Fruit fly (Drosophila melanogaster) whole organism, larva: Measurements from ENCODE around the gene CG5937.

Experiments used
- noc ChIP-seq: fragments of 200-800 bp; sonication (Bioruptor generic); optimal IDR thresholded peaks from 3 replicates; lab custom pipeline; 2019; ENCODE audit warnings: missing biosample characterization, mild to moderate bottlenecking, missing genetic modification characterization, moderate library complexity

Gene CG5937

DNA sequence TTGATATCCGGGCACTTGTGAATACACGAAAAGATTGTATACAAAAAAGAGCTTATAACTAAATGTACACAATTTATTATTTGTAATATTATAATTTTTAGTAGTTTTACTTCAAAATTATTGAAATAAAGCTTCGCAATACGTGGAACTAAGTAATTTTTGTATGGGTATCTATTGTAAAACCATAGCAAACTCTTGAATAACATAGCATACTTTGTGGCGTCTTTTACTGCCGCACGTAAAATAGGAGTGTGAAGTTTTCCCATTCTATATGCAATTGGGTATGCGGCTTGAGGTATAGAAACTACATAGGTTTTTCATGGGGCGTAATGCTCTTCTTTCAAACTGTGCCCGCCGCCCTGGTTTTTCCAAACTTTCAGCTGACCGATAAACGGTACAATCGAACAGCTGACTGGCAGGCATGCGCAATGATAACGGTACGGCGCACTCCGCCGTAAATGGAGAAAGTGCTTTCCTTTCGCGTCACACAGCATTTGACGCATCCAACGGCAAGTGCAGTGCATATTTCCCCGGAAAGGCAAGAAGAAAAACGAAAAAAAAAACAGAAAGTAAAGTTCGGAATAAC is at the start of gene CG5937:
Gene CG5937, plus strand, starts transcription at position 575 of the 586 bp plus-strand sequence.
- no peak for TF ChIP-seq noc (tag; lab: Kevin White, UChicago)

DNA sequence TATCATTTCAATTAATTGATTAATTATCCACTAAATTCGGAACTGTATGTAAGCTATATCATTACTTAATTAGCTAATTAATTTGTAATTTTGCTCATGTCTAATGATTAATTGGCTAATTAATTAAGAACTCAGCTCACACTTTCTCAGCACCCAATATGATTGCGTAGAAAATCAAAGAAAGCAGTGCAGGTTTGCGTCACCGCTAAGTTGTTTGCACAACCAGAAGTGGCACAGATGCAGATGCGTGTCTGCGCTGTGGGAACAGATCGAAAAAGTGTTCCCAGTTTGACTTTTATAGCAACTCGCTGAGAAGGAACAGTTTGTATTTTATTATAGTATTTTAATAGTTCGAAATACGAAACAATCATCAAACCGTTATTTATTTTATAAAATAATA is 47.7 kb upstream of the CG5937 start:
- TF ChIP-seq noc (tag; lab: Kevin White, UChicago), result no peak

DNA sequence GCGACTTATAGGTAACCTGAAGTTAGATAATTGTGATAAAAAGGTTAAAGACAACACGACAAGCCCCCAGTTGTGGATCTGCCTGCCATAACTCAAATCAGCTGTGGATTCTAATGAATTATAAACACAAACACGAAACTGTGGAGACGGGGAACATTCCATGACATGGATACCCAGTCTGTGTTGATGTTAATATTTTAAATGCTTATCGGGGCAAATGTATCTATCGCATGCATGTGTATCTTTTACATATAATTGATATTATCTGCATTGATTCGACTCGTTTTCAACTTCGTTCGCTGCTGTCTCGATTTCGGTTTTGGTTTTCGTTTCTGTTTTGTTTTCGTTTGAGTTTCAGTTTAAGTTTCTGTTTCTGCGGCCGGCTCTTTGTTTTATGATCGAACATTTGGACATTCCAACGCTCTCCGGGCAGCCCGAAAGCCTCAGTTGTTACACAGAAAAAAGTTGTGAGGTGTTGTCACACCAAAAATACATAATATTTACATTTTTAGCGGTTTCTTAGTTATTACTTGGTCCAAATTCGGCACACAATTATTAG is 47.0 kb upstream of the CG5937 start:
- TF ChIP-seq noc (tag; lab: Kevin White, UChicago), result no peak

DNA sequence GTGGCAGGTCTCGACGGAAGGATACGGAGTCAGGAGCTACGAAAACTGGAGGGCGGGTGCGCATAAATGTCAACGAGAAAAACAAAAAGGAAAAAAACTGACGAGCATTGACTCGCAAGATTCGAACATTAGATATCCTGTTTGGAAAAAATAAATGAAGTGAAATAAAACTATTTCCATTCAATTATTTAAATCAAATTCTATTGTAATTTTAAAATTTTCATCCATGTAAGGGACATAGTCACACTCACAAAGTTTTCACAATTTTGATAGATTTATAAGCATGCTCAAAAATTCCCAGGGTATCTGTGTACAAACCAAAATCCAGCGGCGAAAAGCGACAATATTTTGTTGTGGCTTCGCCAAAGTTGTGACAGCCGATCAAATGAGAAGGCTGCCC is 43.9 kb upstream of the CG5937 start:
- no peak for TF ChIP-seq noc (tag; lab: Kevin White, UChicago)

DNA sequence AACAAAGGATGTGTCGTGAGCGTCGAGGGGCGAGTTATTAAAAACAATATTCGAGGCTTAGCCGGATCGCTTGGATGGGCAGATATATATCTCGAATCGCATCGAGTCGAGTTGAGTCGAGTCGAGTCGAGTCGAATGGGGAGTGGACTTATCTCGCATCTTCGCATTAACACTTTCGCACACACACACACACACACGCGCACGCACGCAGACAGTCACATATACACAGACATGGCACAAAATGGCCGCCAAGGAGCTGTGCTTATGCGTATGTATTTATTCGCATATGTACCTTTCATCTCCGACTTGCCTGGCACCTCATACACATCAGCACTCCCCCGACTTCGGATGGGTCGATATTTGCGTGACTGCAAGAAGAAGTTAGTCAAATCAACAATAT is 41.9 kb upstream of the CG5937 start:
- no peak for TF ChIP-seq noc (tag; lab: Kevin White, UChicago)

DNA sequence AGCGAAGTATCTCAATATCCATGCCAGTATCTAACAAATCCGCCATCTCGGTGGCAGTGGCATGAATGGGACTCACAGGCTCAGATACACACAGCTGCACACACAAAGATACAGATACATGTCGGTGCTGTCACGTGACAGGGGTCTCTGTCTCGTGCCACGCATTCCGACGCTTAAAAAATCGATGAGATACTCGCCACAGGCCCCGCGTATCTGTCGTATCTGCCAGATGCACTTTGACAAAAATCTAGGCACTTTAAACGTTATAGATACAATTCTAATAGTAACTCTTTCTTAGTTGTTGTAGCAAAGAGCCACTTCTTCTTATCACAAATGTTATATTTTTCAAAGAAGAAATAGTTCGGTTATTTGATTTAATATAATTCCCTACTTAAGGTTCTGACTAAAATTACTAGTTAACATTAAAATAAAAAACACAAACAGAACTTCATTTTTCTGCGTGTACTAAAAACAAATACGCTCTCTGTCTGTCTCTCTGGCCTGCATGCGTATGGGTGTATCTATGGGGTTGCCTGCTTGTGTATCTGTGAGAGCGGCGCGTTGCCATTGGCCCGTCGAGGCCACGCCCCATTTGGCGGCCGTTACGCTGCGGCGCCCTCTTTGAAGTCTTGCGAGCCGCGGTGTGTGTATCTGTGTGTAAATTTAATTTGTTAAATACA is 38.9 kb upstream of the CG5937 start, which contains the start of gene CG4766:
Gene CG4766, minus strand, starts transcription at position 51 of the 680 bp plus-strand sequence.
- peak; percentile 43 for TF ChIP-seq noc (tag; lab: Kevin White, UChicago)

DNA sequence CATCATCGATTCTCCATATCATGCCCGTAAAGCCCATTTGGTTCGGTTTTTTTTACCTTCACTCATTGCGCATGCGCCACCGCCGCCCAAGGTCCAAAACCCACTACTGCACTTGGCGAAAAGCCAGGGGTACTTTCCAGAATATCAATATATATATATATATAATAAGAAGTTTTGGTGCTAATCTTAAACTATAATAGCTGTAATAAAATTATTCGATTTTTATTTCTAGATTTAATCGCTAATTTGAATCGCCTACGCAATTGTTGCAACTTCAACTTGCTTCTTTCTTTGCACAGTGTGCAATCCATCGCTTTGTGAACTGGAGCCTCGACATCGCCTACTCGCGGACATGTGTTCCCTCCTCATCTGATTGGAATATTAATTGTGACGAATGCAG is 36.0 kb upstream of the CG5937 start:
- no peak for TF ChIP-seq noc (tag; lab: Kevin White, UChicago)

DNA sequence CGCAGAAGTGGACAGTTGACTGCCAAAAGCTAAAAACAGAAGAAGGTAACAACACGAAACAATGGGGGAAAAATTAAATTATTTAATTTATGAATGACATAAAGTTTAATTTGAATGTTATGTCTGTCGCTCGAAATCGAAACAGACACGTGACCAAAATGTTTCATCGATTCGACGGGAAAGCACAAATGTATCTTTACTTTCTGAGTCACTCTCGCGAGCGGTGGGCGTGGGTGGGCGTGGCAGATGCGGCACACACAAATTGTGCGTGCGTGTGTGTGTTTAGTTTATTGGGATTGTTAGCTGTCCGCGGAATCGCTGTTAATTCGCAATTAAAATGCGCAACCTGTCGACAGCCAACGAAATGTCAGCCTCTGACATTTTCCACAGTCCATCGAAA is 32.3 kb upstream of the CG5937 start:
- no peak for TF ChIP-seq noc (tag; lab: Kevin White, UChicago)

DNA sequence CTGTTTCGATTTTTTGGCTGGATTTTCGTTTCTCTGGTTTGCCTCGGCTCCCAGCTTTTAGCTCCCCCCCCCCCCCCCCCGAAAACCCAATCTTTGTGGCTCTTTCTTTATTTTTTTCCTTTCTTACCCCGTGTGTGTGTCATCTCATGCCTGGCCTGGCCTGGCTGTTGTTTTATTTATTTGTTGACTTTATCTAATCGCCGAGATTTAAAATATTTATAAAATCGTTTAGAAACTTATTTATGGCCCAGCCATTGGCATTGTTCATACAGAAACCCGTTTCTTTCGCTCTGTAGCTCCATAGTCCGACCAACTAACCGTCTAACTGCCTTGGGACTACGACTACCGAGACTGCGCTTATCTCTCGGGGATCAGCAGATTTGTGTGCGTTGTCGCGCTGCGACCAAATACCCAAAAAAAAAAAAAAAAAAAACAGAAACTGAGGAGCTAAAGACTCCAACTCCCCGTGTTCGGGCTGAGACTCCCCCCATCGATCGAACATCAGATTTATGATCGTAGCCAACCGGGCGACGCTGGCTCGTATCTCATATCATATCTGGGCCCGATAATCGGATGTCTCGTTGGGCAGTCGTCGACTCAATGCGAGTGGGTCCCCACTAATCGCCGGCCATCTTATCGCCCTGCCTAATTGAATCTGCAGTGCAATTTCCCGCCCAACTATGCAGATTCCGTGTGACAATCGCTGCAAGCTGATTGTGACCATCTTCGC is 29.1 kb upstream of the CG5937 start:
- peak; percentile 60 for TF ChIP-seq noc (tag; lab: Kevin White, UChicago)

DNA sequence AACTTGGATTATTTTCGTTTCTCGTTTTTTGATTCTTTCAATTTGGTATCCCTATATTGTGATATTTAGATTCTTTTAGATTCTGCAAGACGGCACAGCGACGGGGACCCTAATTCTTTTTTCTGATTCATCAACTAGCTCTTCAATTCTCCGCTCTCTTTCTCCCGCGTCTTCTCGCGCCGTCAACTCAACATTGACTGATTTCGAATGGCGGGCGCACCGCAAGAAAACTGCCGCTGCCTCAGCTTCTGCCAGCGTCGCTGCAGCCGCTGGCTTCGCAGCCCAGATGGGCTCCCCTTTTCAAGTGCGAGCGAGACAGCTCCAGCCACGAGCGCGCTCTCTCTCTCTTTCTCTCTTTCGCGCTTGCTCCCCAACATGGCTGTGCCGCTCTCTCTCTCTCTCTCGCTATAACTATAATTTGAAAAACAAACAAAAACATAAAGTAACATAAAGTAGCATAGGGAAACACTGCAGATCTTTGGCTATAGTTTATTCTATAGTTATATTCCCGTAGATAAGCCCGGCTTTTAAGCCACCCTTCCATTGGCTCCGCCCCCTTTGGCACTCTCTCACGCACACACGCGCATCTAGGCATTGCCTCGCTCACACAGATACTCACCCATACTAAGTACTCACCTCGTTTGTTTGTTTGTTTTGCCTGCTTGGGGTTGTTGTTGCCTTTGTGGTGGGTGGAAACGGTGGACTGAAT is 26.7 kb upstream of the CG5937 start, which contains the start of gene mab-21:
Gene mab-21, minus strand, starts transcription at position 206 of the 709 bp plus-strand sequence.
- no peak for TF ChIP-seq noc (tag; lab: Kevin White, UChicago)

DNA sequence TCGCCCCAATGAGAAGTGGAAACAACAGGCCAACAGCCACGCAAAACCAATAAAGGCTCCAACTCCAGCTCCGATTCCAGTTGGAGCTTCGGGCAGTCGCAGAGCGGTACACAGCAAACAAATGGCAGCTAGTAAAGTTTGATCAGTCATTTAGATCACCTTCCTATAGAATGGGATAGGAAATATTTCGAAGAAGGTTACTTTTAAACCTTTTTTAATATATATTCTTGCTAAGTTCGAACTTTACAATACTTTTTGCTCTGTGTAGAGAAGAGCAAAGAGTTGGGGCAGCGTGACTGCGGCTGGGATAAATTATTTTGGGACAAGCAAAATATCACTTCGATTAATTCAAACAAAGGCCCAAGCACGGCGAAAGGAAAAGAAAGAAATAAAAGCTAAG is 19.6 kb upstream of the CG5937 start:
- TF ChIP-seq noc (tag; lab: Kevin White, UChicago), result no peak

DNA sequence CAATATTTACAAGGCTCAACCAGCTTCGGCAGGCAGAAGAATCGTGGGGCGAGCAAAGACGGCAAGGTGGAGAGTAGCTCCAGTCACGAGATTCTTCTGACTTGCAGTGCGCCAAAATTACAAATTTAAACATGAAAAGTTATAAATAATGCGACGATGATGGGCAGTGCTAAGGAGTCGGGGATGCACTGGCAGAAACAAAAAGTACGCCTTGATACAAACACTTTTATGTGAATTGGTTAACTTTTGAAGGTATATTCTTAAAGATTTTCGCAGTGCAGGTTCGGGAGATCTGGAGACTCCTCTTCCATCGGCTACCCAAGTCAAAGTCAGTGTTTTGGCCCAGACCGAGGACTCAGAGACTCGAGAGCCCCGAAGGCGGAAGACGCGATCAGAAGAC is 18.4 kb upstream of the CG5937 start:
- no peak for TF ChIP-seq noc (tag; lab: Kevin White, UChicago)

DNA sequence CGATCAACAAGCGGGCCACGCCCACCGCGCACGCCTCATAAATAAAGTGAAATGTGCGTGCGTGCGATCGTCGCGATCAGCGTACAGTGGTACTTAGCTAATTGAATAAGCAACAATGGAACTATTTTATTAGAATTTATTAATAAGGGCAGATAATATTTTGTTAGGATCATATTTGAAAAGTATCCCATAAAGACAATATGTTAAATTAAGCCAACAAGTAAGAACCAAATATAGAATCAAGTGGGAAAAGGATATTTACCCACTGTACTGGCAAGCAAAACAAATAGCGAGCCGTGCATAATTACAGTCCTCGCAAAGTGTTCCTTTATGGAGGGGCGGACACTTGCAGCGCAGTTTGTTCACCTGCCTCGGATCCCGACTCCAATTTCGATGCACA is 17.7 kb upstream of the CG5937 start:
- no peak for TF ChIP-seq noc (tag; lab: Kevin White, UChicago)

DNA sequence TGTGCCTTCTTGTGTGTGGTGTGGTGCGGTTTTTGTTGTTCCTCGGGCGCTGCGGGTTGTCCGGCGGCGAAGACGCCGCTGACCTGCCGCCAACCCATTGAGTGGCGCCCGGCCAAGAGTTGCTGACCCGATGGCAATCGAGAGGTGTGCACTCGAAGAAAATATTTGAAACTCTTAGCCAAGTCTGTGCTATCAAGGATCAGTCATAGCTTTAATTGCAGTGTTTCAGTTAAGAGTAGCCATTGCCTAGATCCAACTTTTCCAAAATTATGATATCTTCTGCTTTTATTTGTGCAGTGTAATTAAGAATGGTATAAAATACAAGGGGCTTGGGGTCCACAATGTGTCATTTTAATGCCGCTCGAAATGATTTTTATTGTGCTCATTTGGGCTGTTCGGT is 15.2 kb upstream of the CG5937 start:
- no peak for TF ChIP-seq noc (tag; lab: Kevin White, UChicago)

DNA sequence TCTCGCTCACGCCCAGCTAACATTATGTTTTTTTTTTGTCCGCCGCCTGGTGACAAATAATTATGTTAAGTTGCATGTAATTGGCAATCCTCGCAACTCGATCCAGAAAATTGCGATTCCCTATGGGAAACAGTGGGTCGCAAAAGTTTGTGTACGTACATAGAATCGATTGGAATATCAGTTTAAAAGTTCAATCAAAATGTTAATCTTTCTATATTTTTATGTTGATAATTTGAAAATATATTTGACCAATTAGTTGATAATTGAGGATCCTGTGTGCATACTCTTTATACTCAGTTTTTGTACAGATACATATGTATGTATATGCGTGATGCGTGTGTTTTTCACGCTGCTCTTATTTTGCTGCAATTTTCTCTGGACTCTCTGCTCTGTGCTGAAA is 12.0 kb upstream of the CG5937 start:
- no peak for TF ChIP-seq noc (tag; lab: Kevin White, UChicago)

DNA sequence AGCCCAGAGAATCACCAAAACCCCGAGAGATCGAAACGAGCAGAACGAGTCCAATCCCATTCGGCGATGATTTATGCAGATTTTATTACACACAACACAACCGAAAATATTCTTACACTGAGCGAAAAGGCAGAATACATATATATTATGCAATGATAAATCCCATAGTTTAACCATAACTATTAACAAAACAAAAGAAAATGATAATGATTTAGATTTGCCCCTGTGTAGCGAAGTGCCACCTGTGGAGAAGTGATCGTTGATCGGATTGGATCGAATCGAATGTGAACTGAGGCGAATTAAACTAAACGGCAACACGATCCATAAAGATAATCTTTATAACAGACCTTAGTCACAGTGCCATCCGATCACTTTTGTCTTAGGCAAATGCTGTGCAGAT is 10.8 kb upstream of the CG5937 start:
- no peak for TF ChIP-seq noc (tag; lab: Kevin White, UChicago)
